Worm (Caenorhabditis elegans) whole organism, young adult: ENCODE measurements around the gene C32D5.11.

Experiments used
- Y67H2A.10 ChIP-seq: fragments of 200-800 bp; sonication (Bioruptor generic); conservative IDR thresholded peaks from 2 replicates; pipeline ENCODE4 v1.3.6; 2022; ENCODE audit warnings: missing genetic modification reagents, missing genetic modification characterization, missing compliant biosample characterization
- nhr-90 ChIP-seq: sonication (generic microtip); optimal IDR thresholded peaks from 2 replicates; lab custom pipeline; 2016; ENCODE audit warnings: missing genotype, mild to moderate bottlenecking, missing genetic modification characterization, missing compliant biosample characterization

ce11 chrII:6347341-6348118 is 7.7 kb downstream of the C32D5.11 start, which contains the start of gene lgg-1:
- TF ChIP-seq Y67H2A.10: peak; percentile 18; the same call in 1 of the 2 replicates
- peak; percentile 28 for TF ChIP-seq nhr-90 (tag; lab: Kevin White, UChicago)
